Worm (Caenorhabditis elegans): ENCODE results near the gene C45B2.6.

ce11 chrX:6088718-6089117, 36.0 kb downstream of the C45B2.6 start:
- no peak for TF ChIP-seq sox-2 (GFP tag; IDR thresholded peaks at IDR 0.05)
- no peak for TF ChIP-seq pax-1 (tag; optimal IDR thresholded peaks at IDR 0.05)
- TF ChIP-seq F13H6.1 (tag; optimal IDR thresholded peaks at IDR 0.05): no peak
- no peak for TF ChIP-seq ref-2 (tag; optimal IDR thresholded peaks at IDR 0.05)
- no peak for TF ChIP-seq pag-3 (tag; optimal IDR thresholded peaks at IDR 0.05; ENCODE audit: borderline replicate concordance)
- TF ChIP-seq pha-4 (tag; optimal IDR thresholded peaks at IDR 0.05): no peak
- no peak for TF ChIP-seq ceh-45 (GFP tag; IDR thresholded peaks at IDR 0.05)
- no peak for TF ChIP-seq nhr-11 (tag; optimal IDR thresholded peaks at IDR 0.05)
- no peak for TF ChIP-seq ceh-30 (tag; optimal IDR thresholded peaks at IDR 0.05)
